Fruit fly (Drosophila melanogaster) whole organism, embryonic: ENCODE data around the gene MESR3.
A peak's percentile ranks its signal among the peaks of the same experiment; 100 is the strongest.

Experiments used
- B-H1 ChIP-seq: fragments of 200-800 bp; sonication (Bioruptor generic); IDR thresholded peaks from 3 replicates; pipeline ENCODE4 v1.3.6; 2022; ENCODE audit warnings: missing biosample characterization, missing genetic modification characterization
- Bdp1 ChIP-seq: fragments of 200-800 bp; sonication (Bioruptor generic); optimal IDR thresholded peaks from 3 replicates; lab custom pipeline; 2016; ENCODE audit warnings: missing biosample characterization, missing genetic modification characterization
- C15 ChIP-seq: fragments of 200-800 bp; sonication (Bioruptor generic); IDR thresholded peaks from 3 replicates; pipeline ENCODE4 v1.3.6; 2022; ENCODE audit warnings: missing biosample characterization, missing genetic modification characterization
- CG10209 ChIP-seq: fragments of 200-800 bp; sonication (Bioruptor generic); optimal IDR thresholded peaks from 3 replicates; lab custom pipeline; 2017; ENCODE audit warnings: missing biosample characterization, mild to moderate bottlenecking, missing genetic modification characterization, missing genetic modification reagents
- CG12219 ChIP-seq: fragments of 200-800 bp; sonication (Bioruptor generic); optimal IDR thresholded peaks from 3 replicates; lab custom pipeline; 2018; ENCODE audit warnings: missing biosample characterization, mild to moderate bottlenecking, missing genetic modification characterization
- CG12236 ChIP-seq: fragments of 200-800 bp; sonication (Bioruptor generic); optimal IDR thresholded peaks from 2 replicates; lab custom pipeline; 2016; ENCODE audit warnings: missing biosample characterization, missing genetic modification characterization
- CG12942 ChIP-seq: fragments of 200-800 bp; sonication (Bioruptor generic); optimal IDR thresholded peaks from 3 replicates; lab custom pipeline; 2016; ENCODE audit warnings: missing biosample characterization, missing genetic modification characterization
- CG13296 ChIP-seq: fragments of 200-800 bp; sonication (Bioruptor generic); optimal IDR thresholded peaks from 3 replicates; lab custom pipeline; 2018; ENCODE audit warnings: missing biosample characterization, mild to moderate bottlenecking, missing genetic modification characterization
- CG15269 ChIP-seq: fragments of 200-800 bp; sonication (Bioruptor generic); optimal IDR thresholded peaks from 2 replicates; lab custom pipeline; 2018; ENCODE audit warnings: missing biosample characterization, mild to moderate bottlenecking, missing genetic modification characterization, moderate library complexity
- CG1832 ChIP-seq: fragments of 200-800 bp; sonication (Bioruptor generic); optimal IDR thresholded peaks from 2 replicates; lab custom pipeline; 2017; ENCODE audit warnings: missing biosample characterization, mild to moderate bottlenecking, missing genetic modification characterization, inconsistent platforms
- CG18476 ChIP-seq: fragments of 200-800 bp; sonication (Bioruptor generic); optimal IDR thresholded peaks from 2 replicates; lab custom pipeline; 2016; ENCODE audit warnings: missing biosample characterization, mild to moderate bottlenecking, missing genetic modification characterization
- CG2129 ChIP-seq: fragments of 200-800 bp; sonication (Bioruptor generic); IDR thresholded peaks from 2 replicates; pipeline ENCODE4 v1.3.6; 2022; ENCODE audit warnings: missing biosample characterization, missing genetic modification characterization; ENCODE audit not compliant: partially characterized antibody
- CG32532 ChIP-seq: fragments of 200-800 bp; sonication (Bioruptor generic); IDR thresholded peaks from 2 replicates; pipeline ENCODE4 v1.3.6; 2022; ENCODE audit warnings: missing biosample characterization, missing genetic modification characterization
- CG3838 ChIP-seq: fragments of 200-800 bp; sonication (Bioruptor generic); optimal IDR thresholded peaks from 3 replicates; lab custom pipeline; 2016; ENCODE audit warnings: missing biosample characterization, missing genetic modification characterization
- CG4328 ChIP-seq: fragments of 200-800 bp; sonication (Bioruptor generic); optimal IDR thresholded peaks from 3 replicates; lab custom pipeline; 2017; ENCODE audit warnings: missing biosample characterization, missing genetic modification reagents, missing genetic modification characterization
- CG4404 ChIP-seq: fragments of 200-800 bp; sonication (Bioruptor generic); IDR thresholded peaks from 2 replicates; pipeline ENCODE4 v1.3.6; 2022; ENCODE audit warnings: missing biosample characterization, missing genetic modification characterization
- CG4820 ChIP-seq: fragments of 200-800 bp; sonication (Bioruptor generic); optimal IDR thresholded peaks from 3 replicates; lab custom pipeline; 2016; ENCODE audit warnings: missing biosample characterization, missing genetic modification characterization
- CG8359 ChIP-seq: fragments of 200-800 bp; sonication (Bioruptor generic); optimal IDR thresholded peaks from 2 replicates; lab custom pipeline; 2017; ENCODE audit warnings: missing biosample characterization, mild to moderate bottlenecking, missing genetic modification characterization, borderline replicate concordance
- CG8924 ChIP-seq: fragments of 200-800 bp; optimal IDR thresholded peaks from 3 replicates; lab custom pipeline; 2019; ENCODE audit warnings: missing biosample characterization, mild to moderate bottlenecking, missing genetic modification characterization, moderate library complexity
- CTCF ChIP-seq: fragments of 200-800 bp; sonication (Bioruptor generic); optimal IDR thresholded peaks from 2 replicates; lab custom pipeline; 2017; ENCODE audit warnings: missing biosample characterization, mild to moderate bottlenecking, missing genetic modification characterization, moderate library complexity
- D ChIP-seq, 2 experiments: fragments of 200-800 bp in 1 of 2; fragments of >200 bp in 1 of 2; sonication (Bioruptor generic) in 1 of 2; optimal IDR thresholded peaks; 2 replicates in 1 of 2; 3 replicates in 1 of 2; lab custom pipeline; 2017; ENCODE audit warnings: mild to moderate bottlenecking in 1 of 2, missing biosample characterization in 1 of 2, missing genetic modification characterization in 1 of 2, missing genetic modification reagents in 1 of 2
- D19A ChIP-seq: fragments of 200-800 bp; optimal IDR thresholded peaks from 3 replicates; lab custom pipeline; 2019; ENCODE audit warnings: missing biosample characterization, mild to moderate bottlenecking, missing genetic modification characterization, moderate library complexity
- Doc2 ChIP-seq: fragments of 200-800 bp; sonication (Bioruptor generic); IDR thresholded peaks from 2 replicates; pipeline ENCODE4 v1.3.6; 2022; ENCODE audit warnings: missing biosample characterization, missing genetic modification characterization
- Dref ChIP-seq: fragments of 200-800 bp; sonication (Bioruptor generic); IDR thresholded peaks from 2 replicates; pipeline ENCODE4 v1.3.6; 2022; ENCODE audit warnings: missing biosample characterization, missing genetic modification characterization
- Drgx ChIP-seq: fragments of 200-800 bp; sonication (Bioruptor generic); IDR thresholded peaks from 2 replicates; pipeline ENCODE4 v1.3.6; 2022; ENCODE audit warnings: missing biosample characterization, missing genetic modification characterization
- Hr78 ChIP-seq, 2 experiments: fragments of 200-800 bp in 1 of 2; fragments of >200 bp in 1 of 2; sonication (Bioruptor generic) in 1 of 2; optimal IDR thresholded peaks; 2 replicates each; lab custom pipeline; 2017 to 2019; ENCODE audit warnings: missing biosample characterization in 2 of 2, missing genetic modification characterization in 2 of 2, mild to moderate bottlenecking in 1 of 2, moderate library complexity in 1 of 2
- MBD-R2 ChIP-seq: fragments of 200-800 bp; sonication (Bioruptor generic); IDR thresholded peaks from 2 replicates; pipeline ENCODE4 v1.3.6; 2022; ENCODE audit warnings: missing biosample characterization, missing genetic modification characterization
- Myb ChIP-seq: fragments of 200-800 bp; sonication (Bioruptor generic); optimal IDR thresholded peaks from 2 replicates; lab custom pipeline; 2016; ENCODE audit warnings: missing biosample characterization, missing genetic modification characterization
- NK7.1 ChIP-seq: fragments of 200-800 bp; sonication (Bioruptor generic); optimal IDR thresholded peaks from 3 replicates; lab custom pipeline; 2016; ENCODE audit warnings: missing biosample characterization, missing genetic modification characterization
- Nf-YA ChIP-seq: fragments of 200-800 bp; sonication (Bioruptor generic); IDR thresholded peaks from 2 replicates; pipeline ENCODE4 v1.3.6; 2022; ENCODE audit warnings: missing biosample characterization, missing genetic modification characterization
- Nf-YB ChIP-seq: fragments of 200-800 bp; sonication (Bioruptor generic); optimal IDR thresholded peaks from 3 replicates; lab custom pipeline; 2019; ENCODE audit warnings: missing biosample characterization, mild to moderate bottlenecking, missing genetic modification characterization, moderate library complexity
- Ptx1 ChIP-seq: fragments of 200-800 bp; sonication (Bioruptor generic); IDR thresholded peaks from 2 replicates; pipeline ENCODE4 v1.3.6; 2022; ENCODE audit warnings: missing biosample characterization, missing genetic modification characterization
- TFAM ChIP-seq: fragments of 200-800 bp; sonication (Bioruptor generic); optimal IDR thresholded peaks from 2 replicates; lab custom pipeline; 2017; ENCODE audit warnings: missing biosample characterization, missing genetic modification characterization, inconsistent platforms
- Tbp ChIP-seq: fragments of >200 bp; optimal IDR thresholded peaks from 2 replicates; lab custom pipeline; 2018; ENCODE audit warnings: missing biosample characterization, missing genetic modification characterization
- bab2 ChIP-seq: fragments of 200-800 bp; sonication (Bioruptor generic); optimal IDR thresholded peaks from 2 replicates; lab custom pipeline; 2016; ENCODE audit warnings: missing biosample characterization, missing genetic modification characterization
- hkb ChIP-seq, 2 experiments: fragments of 200-800 bp in 1 of 2; fragments of >200 bp in 1 of 2; sonication (Bioruptor generic) in 1 of 2; IDR thresholded peaks in 1 of 2; optimal IDR thresholded peaks in 1 of 2; 2 replicates each; pipeline versions ENCODE4 v1.3.6 to Lab custom; 2017 to 2022; ENCODE audit warnings: missing biosample characterization in 1 of 2, missing genetic modification characterization in 1 of 2
- jing ChIP-seq: fragments of 200-800 bp; sonication (Bioruptor generic); optimal IDR thresholded peaks from 2 replicates; lab custom pipeline; 2018; ENCODE audit warnings: missing biosample characterization, mild to moderate bottlenecking, missing genetic modification characterization
- ken ChIP-seq: fragments of 200-800 bp; sonication (Bioruptor generic); IDR thresholded peaks from 3 replicates; pipeline ENCODE4 v1.3.6; 2022; ENCODE audit warnings: missing biosample characterization, missing genetic modification characterization
- lov ChIP-seq, 2 experiments: fragments of 200-800 bp in 1 of 2; fragments of >200 bp in 1 of 2; sonication (Bioruptor generic) in 1 of 2; IDR thresholded peaks in 1 of 2; optimal IDR thresholded peaks in 1 of 2; 2 replicates in 1 of 2; 3 replicates in 1 of 2; pipeline versions ENCODE4 v1.3.6 to Lab custom; 2017 to 2022; ENCODE audit warnings: missing biosample characterization in 1 of 2, missing genetic modification characterization in 1 of 2
- nerfin-1 ChIP-seq: fragments of 200-800 bp; sonication (Bioruptor generic); optimal IDR thresholded peaks from 3 replicates; lab custom pipeline; 2019; ENCODE audit warnings: missing biosample characterization, mild to moderate bottlenecking, missing genetic modification characterization, moderate library complexity
- odd ChIP-seq: fragments of 200-800 bp; sonication (Bioruptor generic); optimal IDR thresholded peaks from 2 replicates; lab custom pipeline; 2017; ENCODE audit warnings: missing biosample characterization, mild to moderate bottlenecking, missing genetic modification characterization
- pb ChIP-seq: fragments of 200-800 bp; sonication (Bioruptor generic); optimal IDR thresholded peaks from 3 replicates; lab custom pipeline; 2016; ENCODE audit warnings: missing biosample characterization, missing genetic modification characterization
- ranshi ChIP-seq: fragments of 200-800 bp; sonication (Bioruptor generic); IDR thresholded peaks from 2 replicates; pipeline ENCODE4 v1.3.6; 2022; ENCODE audit warnings: missing biosample characterization, missing genetic modification characterization
- scrt ChIP-seq: fragments of 200-800 bp; sonication (Bioruptor generic); optimal IDR thresholded peaks from 2 replicates; lab custom pipeline; 2018; ENCODE audit warnings: missing biosample characterization, mild to moderate bottlenecking, missing genetic modification characterization, moderate library complexity
- shn ChIP-seq: fragments of 200-800 bp; sonication (Bioruptor generic); optimal IDR thresholded peaks from 3 replicates; lab custom pipeline; 2016; ENCODE audit warnings: missing biosample characterization, missing genetic modification characterization
- sim ChIP-seq: fragments of 200-800 bp; sonication (Bioruptor generic); IDR thresholded peaks from 2 replicates; pipeline ENCODE4 v1.3.6; 2022; ENCODE audit warnings: missing biosample characterization, missing genetic modification characterization
- vnd ChIP-seq: fragments of 200-800 bp; sonication (Bioruptor generic); IDR thresholded peaks from 3 replicates; pipeline ENCODE4 v1.3.6; 2022; ENCODE audit warnings: missing biosample characterization, missing genetic modification characterization; ENCODE audit not compliant: partially characterized antibody

MESR3 gene

DNA sequence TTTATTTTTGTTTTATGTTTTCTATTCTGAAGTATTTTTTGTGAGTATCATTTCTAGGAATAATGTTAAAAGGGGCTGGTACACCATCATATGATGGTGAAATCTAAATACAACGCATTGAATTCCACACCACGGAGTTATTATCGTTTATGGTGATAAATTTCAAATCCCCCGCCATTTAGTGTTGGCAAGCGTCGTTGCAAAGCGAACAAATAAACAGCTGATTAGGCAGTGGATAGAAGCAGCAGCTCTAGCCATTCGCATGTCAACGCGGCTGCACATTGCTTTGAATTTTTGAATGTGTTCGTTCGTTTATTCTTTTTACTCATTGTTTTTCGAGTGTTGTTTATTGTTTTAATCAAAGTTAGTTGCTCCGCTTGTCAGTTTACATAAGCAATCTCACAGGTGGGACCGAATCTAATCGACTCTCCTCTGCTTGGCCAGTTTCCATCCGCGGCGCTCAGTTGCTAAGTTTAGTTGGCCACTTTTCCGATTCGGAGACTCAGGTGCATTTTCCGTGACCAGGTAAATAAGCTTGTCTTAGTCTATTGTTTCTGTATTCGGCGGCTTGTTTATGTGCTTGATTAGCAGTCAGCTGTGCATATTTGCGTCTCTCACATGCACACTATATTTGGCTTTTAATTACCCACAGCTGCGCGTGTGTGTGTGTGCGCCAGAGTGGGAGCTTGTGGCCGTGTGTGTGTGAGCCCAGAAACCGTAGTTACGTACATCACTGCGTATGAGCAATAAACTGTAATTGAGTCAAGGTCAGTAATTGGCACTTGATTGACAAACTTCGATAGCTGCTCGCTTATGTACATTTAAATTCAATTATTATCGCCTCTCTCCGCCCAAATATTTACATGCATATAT lies 60.1 kb downstream of the MESR3 start, which contains the start of the genes Mst36Fa and CG31751 (continued):
- TF ChIP-seq sim, result peak; percentile 76
- TF ChIP-seq Tbp (GFP tag; lab: Kevin White, UChicago), result no peak
- TF ChIP-seq CG15269 (tag; lab: Kevin White, UChicago), result peak; percentile 81
- no peak for TF ChIP-seq TFAM (GFP tag; lab: Kevin White, UChicago)
- peak; percentile 88 for TF ChIP-seq CG10209 (GFP tag; lab: Kevin White, UChicago)
- TF ChIP-seq Doc2, result no peak
- peak; percentile 76 for TF ChIP-seq Myb
- TF ChIP-seq ranshi, result peak; percentile 55; the same call in 1 of the 2 replicates
- TF ChIP-seq D19A (tag; lab: Kevin White, UChicago), result peak; percentile 51
- TF ChIP-seq CG12219 (GFP tag; lab: Kevin White, UChicago), result peak; percentile 82
- peak; percentile 71 for TF ChIP-seq scrt (GFP tag; lab: Kevin White, UChicago)
- TF ChIP-seq Drgx (GFP tag; lab: Robert Waterston, UW), result no peak
- no peak for TF ChIP-seq CG1832 (GFP tag; lab: Kevin White, UChicago)
- no peak for TF ChIP-seq lov (optimal IDR thresholded peaks at IDR 0.05; lab: Kevin White, UChicago)
- 0 out of 3 replicates have a peak, but pooled peaks have one; percentile 50 for TF ChIP-seq lov (GFP tag; IDR thresholded peaks at IDR 0.05; lab: Robert Waterston, UW)
- TF ChIP-seq Dref, result no peak; the same call in 1 of the 2 replicates
- TF ChIP-seq CG4820 (GFP tag; lab: Kevin White, UChicago), result peak; percentile 13
- peak; percentile 60 for TF ChIP-seq nerfin-1
- TF ChIP-seq vnd (GFP tag; lab: Robert Waterston, UW), result no peak
- TF ChIP-seq CG12236 (GFP tag; lab: Kevin White, UChicago), result peak; percentile 83
- TF ChIP-seq CG4404, result no peak
- TF ChIP-seq CG3838 (GFP tag; lab: Kevin White, UChicago), result peak; percentile 75
- peak; percentile 78 for TF ChIP-seq pb (GFP tag; lab: Kevin White, UChicago)
- peak in 1 of 2 experiments; percentile 63 for TF ChIP-seq Hr78 (GFP tag; optimal IDR thresholded peaks at IDR 0.05; lab: Kevin White, UChicago)
- no peak for TF ChIP-seq hkb (optimal IDR thresholded peaks at IDR 0.05; lab: Kevin White, UChicago)
- peak; percentile 79 for TF ChIP-seq hkb (GFP tag; IDR thresholded peaks at IDR 0.05; lab: Robert Waterston, UW)
- TF ChIP-seq CG8359 (GFP tag; lab: Kevin White, UChicago), result peak; percentile 41
- TF ChIP-seq CG18476 (GFP tag; lab: Kevin White, UChicago), result peak; percentile 55
- no peak for TF ChIP-seq C15
- peak; percentile 92 for TF ChIP-seq odd (GFP tag; lab: Kevin White, UChicago)
- peak; percentile 83 for TF ChIP-seq bab2 (GFP tag; lab: Kevin White, UChicago)
- peak; percentile 6; the same call in 1 of the 2 replicates for TF ChIP-seq CG32532 (GFP tag; lab: Robert Waterston, UW)
- peak; percentile 68 for TF ChIP-seq Nf-YB
- TF ChIP-seq ken (GFP tag; lab: Robert Waterston, UW), result peak; percentile 4; the same call in 1 of the 3 replicates
- peak; percentile 52; the same call in 1 of the 3 replicates for TF ChIP-seq B-H1
- TF ChIP-seq CG12942 (GFP tag; lab: Kevin White, UChicago), result peak; percentile 73
- peak; percentile 81 for TF ChIP-seq NK7.1
- TF ChIP-seq jing (GFP tag; lab: Kevin White, UChicago), result peak; percentile 39
- no peak for TF ChIP-seq CG2129
- TF ChIP-seq Bdp1 (GFP tag; lab: Kevin White, UChicago), result peak; percentile 76
- TF ChIP-seq CTCF (GFP tag; lab: Kevin White, UChicago), result peak; percentile 36
- peak; percentile 89 for TF ChIP-seq CG13296 (GFP tag; lab: Kevin White, UChicago)
- peak; percentile 84 for TF ChIP-seq CG4328 (GFP tag; lab: Kevin White, UChicago)
- TF ChIP-seq Nf-YA (GFP tag; lab: Robert Waterston, UW), result peak; percentile 73
- peak; percentile 81 for TF ChIP-seq MBD-R2 (GFP tag; lab: Robert Waterston, UW)
- no peak for TF ChIP-seq Ptx1 (GFP tag; lab: Robert Waterston, UW)
- no peak for TF ChIP-seq D (optimal IDR thresholded peaks at IDR 0.05; lab: Kevin White, UChicago)
- peak; percentile 83 for TF ChIP-seq D (GFP tag; optimal IDR thresholded peaks at IDR 0.05; lab: Kevin White, UChicago)
- peak; percentile 75 for TF ChIP-seq CG8924 (tag; lab: Kevin White, UChicago)
- peak; percentile 69 for TF ChIP-seq shn (GFP tag; lab: Kevin White, UChicago)
